Fruit fly (Drosophila melanogaster) whole organism, embryonic: Measurements from ENCODE around the gene Alp9.
A peak's percentile ranks its signal among the peaks of the same experiment; 100 is the strongest.

Experiments
- Blimp-1 ChIP-seq: fragments of 200-800 bp; sonication (Bioruptor generic); optimal IDR thresholded peaks from 3 replicates; lab custom pipeline; 2018; ENCODE audit warnings: missing biosample characterization, missing genetic modification characterization, mild to moderate bottlenecking, moderate library complexity, missing genetic modification reagents
- BtbVII ChIP-seq: fragments of 200-800 bp; sonication (Bioruptor generic); optimal IDR thresholded peaks from 3 replicates; lab custom pipeline; 2017; ENCODE audit warnings: missing biosample characterization, mild to moderate bottlenecking, missing genetic modification characterization
- CG11456 ChIP-seq: fragments of 200-800 bp; sonication (Bioruptor generic); IDR thresholded peaks from 3 replicates; pipeline ENCODE4 v1.3.6; 2022; ENCODE audit warnings: missing biosample characterization, missing genetic modification characterization
- CG12769 ChIP-seq: fragments of 200-800 bp; sonication (Bioruptor generic); optimal IDR thresholded peaks from 2 replicates; lab custom pipeline; 2019; ENCODE audit warnings: missing biosample characterization, mild to moderate bottlenecking, missing genetic modification characterization, moderate library complexity
- CG13123 ChIP-seq: fragments of 200-800 bp; sonication (Bioruptor generic); optimal IDR thresholded peaks from 2 replicates; lab custom pipeline; 2016; ENCODE audit warnings: missing biosample characterization, missing genetic modification characterization
- CG13894 ChIP-seq: fragments of 200-800 bp; sonication (Bioruptor generic); optimal IDR thresholded peaks from 3 replicates; lab custom pipeline; 2018; ENCODE audit warnings: missing biosample characterization, mild to moderate bottlenecking, missing genetic modification characterization, moderate library complexity
- CG14050 ChIP-seq: fragments of 200-800 bp; sonication (Bioruptor generic); IDR thresholded peaks from 3 replicates; pipeline ENCODE4 v1.3.6; 2022; ENCODE audit warnings: missing biosample characterization, missing genetic modification characterization
- CG15269 ChIP-seq: fragments of 200-800 bp; sonication (Bioruptor generic); optimal IDR thresholded peaks from 2 replicates; lab custom pipeline; 2018; ENCODE audit warnings: missing biosample characterization, mild to moderate bottlenecking, missing genetic modification characterization, moderate library complexity
- CG1529 ChIP-seq: fragments of 200-800 bp; sonication (Bioruptor generic); optimal IDR thresholded peaks from 3 replicates; lab custom pipeline; 2018; ENCODE audit warnings: missing biosample characterization, missing genetic modification characterization
- CG17802 ChIP-seq: fragments of 200-800 bp; sonication (Bioruptor generic); optimal IDR thresholded peaks from 2 replicates; lab custom pipeline; 2018; ENCODE audit warnings: missing biosample characterization, mild to moderate bottlenecking, missing genetic modification characterization, moderate library complexity
- CG33557 ChIP-seq: fragments of 200-800 bp; sonication (Bioruptor generic); optimal IDR thresholded peaks from 2 replicates; lab custom pipeline; 2019; ENCODE audit warnings: missing biosample characterization, mild to moderate bottlenecking, missing genetic modification characterization, moderate library complexity
- CG4282 ChIP-seq: fragments of 200-800 bp; sonication (Bioruptor generic); optimal IDR thresholded peaks from 2 replicates; lab custom pipeline; 2016; ENCODE audit warnings: missing biosample characterization, missing genetic modification characterization
- CG5953 ChIP-seq: fragments of 200-800 bp; sonication (Bioruptor generic); IDR thresholded peaks from 2 replicates; pipeline ENCODE4 v1.3.6; 2022; ENCODE audit warnings: missing biosample characterization, missing genetic modification characterization
- CG7372 ChIP-seq: fragments of 200-800 bp; sonication (Bioruptor generic); IDR thresholded peaks from 2 replicates; pipeline ENCODE4 v1.3.6; 2022; ENCODE audit warnings: missing biosample characterization, missing genetic modification characterization
- CG7987 ChIP-seq: fragments of 200-800 bp; sonication (Bioruptor generic); optimal IDR thresholded peaks from 2 replicates; lab custom pipeline; 2018; ENCODE audit warnings: missing biosample characterization, mild to moderate bottlenecking, missing genetic modification characterization, moderate library complexity
- CG9876 ChIP-seq: fragments of 200-800 bp; sonication (Bioruptor generic); optimal IDR thresholded peaks from 2 replicates; lab custom pipeline; 2016; ENCODE audit warnings: missing biosample characterization, missing genetic modification characterization
- CrebB ChIP-seq: fragments of 200-800 bp; sonication (Bioruptor generic); optimal IDR thresholded peaks from 3 replicates; lab custom pipeline; 2018; ENCODE audit warnings: missing biosample characterization, mild to moderate bottlenecking, missing genetic modification characterization
- Ets65A ChIP-seq: fragments of 200-800 bp; sonication (Bioruptor generic); peaks from one replicate; lab custom pipeline; 2016; ENCODE audit warnings: missing biosample characterization, missing genetic modification characterization
- H15 ChIP-seq: fragments of 200-800 bp; sonication (Bioruptor generic); IDR thresholded peaks from 3 replicates; pipeline ENCODE4 v1.3.6; 2022; ENCODE audit warnings: missing biosample characterization, missing genetic modification characterization
- Hmr ChIP-seq: fragments of 200-800 bp; sonication (Bioruptor generic); optimal IDR thresholded peaks from 3 replicates; lab custom pipeline; 2017; ENCODE audit warnings: mild to moderate bottlenecking, missing biosample characterization, missing genetic modification reagents, missing genetic modification characterization
- Med ChIP-seq: fragments of 200-800 bp; sonication (Bioruptor generic); peaks from one replicate; lab custom pipeline; 2016; ENCODE audit warnings: missing biosample characterization, missing genetic modification characterization, mild to moderate bottlenecking, inconsistent platforms, moderate library complexity
- NC2α ChIP-seq: fragments of 200-800 bp; sonication (Bioruptor generic); optimal IDR thresholded peaks from 2 replicates; lab custom pipeline; 2016; ENCODE audit warnings: missing biosample characterization, missing genetic modification characterization
- Nf-YB ChIP-seq: fragments of 200-800 bp; sonication (Bioruptor generic); optimal IDR thresholded peaks from 3 replicates; lab custom pipeline; 2019; ENCODE audit warnings: missing biosample characterization, mild to moderate bottlenecking, missing genetic modification characterization, moderate library complexity
- Nf-YC ChIP-seq: fragments of 200-800 bp; optimal IDR thresholded peaks from 3 replicates; lab custom pipeline; 2019; ENCODE audit warnings: missing biosample characterization, mild to moderate bottlenecking, missing genetic modification characterization, moderate library complexity
- Pdp1 ChIP-seq, 2 experiments: fragments of 200-800 bp; sonication (Bioruptor generic); optimal IDR thresholded peaks; 3 replicates each; lab custom pipeline; 2016; ENCODE audit warnings: missing biosample characterization in 2 of 2, missing genetic modification characterization in 2 of 2, mild to moderate bottlenecking in 1 of 2, moderate library complexity in 1 of 2
- TFAM ChIP-seq: fragments of 200-800 bp; sonication (Bioruptor generic); optimal IDR thresholded peaks from 2 replicates; lab custom pipeline; 2017; ENCODE audit warnings: missing biosample characterization, missing genetic modification characterization, inconsistent platforms
- Trl ChIP-seq, 3 experiments: fragments of >200 bp in 2 of 3; fragments of 200-800 bp in 1 of 3; sonication (Bioruptor generic) in 1 of 3; optimal IDR thresholded peaks; 2 replicates in 1 of 3; 3 replicates in 2 of 3; lab custom pipeline; 2016 to 2017; ENCODE audit warnings: missing biosample characterization in 1 of 3, missing genetic modification characterization in 1 of 3
- ab ChIP-seq: fragments of 200-800 bp; sonication (Bioruptor generic); optimal IDR thresholded peaks from 2 replicates; lab custom pipeline; 2016; ENCODE audit warnings: missing biosample characterization, missing genetic modification characterization
- abd-A ChIP-seq: fragments of 200-800 bp; sonication (Bioruptor generic); optimal IDR thresholded peaks from 3 replicates; lab custom pipeline; 2019; ENCODE audit warnings: missing biosample characterization, mild to moderate bottlenecking, missing genetic modification characterization, moderate library complexity
- chif ChIP-seq, 2 experiments: fragments of 200-800 bp; sonication (Bioruptor generic); optimal IDR thresholded peaks; 3 replicates each; lab custom pipeline; 2016; ENCODE audit warnings: missing biosample characterization in 2 of 2, missing genetic modification characterization in 2 of 2
- chinmo ChIP-seq: fragments of 200-800 bp; sonication (Bioruptor generic); IDR thresholded peaks from 4 replicates; pipeline ENCODE4 v1.3.6; 2022; ENCODE audit warnings: missing biosample characterization, missing genetic modification characterization; ENCODE audit not compliant: partially characterized antibody
- cwo ChIP-seq: fragments of 200-800 bp; sonication (Bioruptor generic); optimal IDR thresholded peaks from 3 replicates; lab custom pipeline; 2017; ENCODE audit warnings: missing biosample characterization, missing genetic modification characterization, mild to moderate bottlenecking, moderate library complexity, missing genetic modification reagents
- ewg ChIP-seq: fragments of 200-800 bp; sonication (Bioruptor generic); optimal IDR thresholded peaks from 3 replicates; lab custom pipeline; 2017; ENCODE audit warnings: mild to moderate bottlenecking, missing biosample characterization, missing genetic modification reagents, missing genetic modification characterization
- exex ChIP-seq: fragments of 200-800 bp; sonication (Bioruptor generic); optimal IDR thresholded peaks from 4 replicates; lab custom pipeline; 2018; ENCODE audit warnings: missing biosample characterization, mild to moderate bottlenecking, missing genetic modification characterization, moderate library complexity
- grn ChIP-seq: fragments of 200-800 bp; sonication (Bioruptor generic); optimal IDR thresholded peaks from 3 replicates; lab custom pipeline; 2017; ENCODE audit warnings: missing biosample characterization, missing genetic modification characterization
- gsb ChIP-seq: fragments of 200-800 bp; sonication (Bioruptor generic); IDR thresholded peaks from 2 replicates; pipeline ENCODE4 v1.3.6; 2022; ENCODE audit warnings: missing biosample characterization, missing genetic modification characterization
- her ChIP-seq: fragments of 200-800 bp; sonication (Bioruptor generic); optimal IDR thresholded peaks from 2 replicates; lab custom pipeline; 2016; ENCODE audit warnings: missing biosample characterization, missing genetic modification characterization
- jumu ChIP-seq: fragments of 200-800 bp; sonication (Bioruptor generic); optimal IDR thresholded peaks from 3 replicates; lab custom pipeline; 2016; ENCODE audit warnings: missing biosample characterization, missing genetic modification characterization
- ken ChIP-seq: fragments of 200-800 bp; sonication (Bioruptor generic); IDR thresholded peaks from 3 replicates; pipeline ENCODE4 v1.3.6; 2022; ENCODE audit warnings: missing biosample characterization, missing genetic modification characterization
- lov ChIP-seq, 2 experiments: fragments of 200-800 bp in 1 of 2; fragments of >200 bp in 1 of 2; sonication (Bioruptor generic) in 1 of 2; IDR thresholded peaks in 1 of 2; optimal IDR thresholded peaks in 1 of 2; 2 replicates in 1 of 2; 3 replicates in 1 of 2; pipeline versions ENCODE4 v1.3.6 to Lab custom; 2017 to 2022; ENCODE audit warnings: missing biosample characterization in 1 of 2, missing genetic modification characterization in 1 of 2
- nom ChIP-seq: fragments of 200-800 bp; sonication (Bioruptor generic); optimal IDR thresholded peaks from 2 replicates; lab custom pipeline; 2017; ENCODE audit warnings: missing biosample characterization, missing genetic modification characterization, mild to moderate bottlenecking, moderate library complexity, missing genetic modification reagents
- sd ChIP-seq: fragments of 200-800 bp; sonication (Bioruptor generic); optimal IDR thresholded peaks from 3 replicates; lab custom pipeline; 2018; ENCODE audit warnings: missing biosample characterization, mild to moderate bottlenecking, missing genetic modification characterization, moderate library complexity
- stc ChIP-seq: fragments of 200-800 bp; sonication (Bioruptor generic); IDR thresholded peaks from 2 replicates; pipeline ENCODE4 v1.3.6; 2022; ENCODE audit warnings: missing biosample characterization, missing genetic modification characterization
- vvl ChIP-seq: fragments of 200-800 bp; sonication (Bioruptor generic); IDR thresholded peaks from 2 replicates; pipeline ENCODE4 v1.3.6; 2022; ENCODE audit warnings: missing biosample characterization, missing genetic modification characterization
- wor ChIP-seq: fragments of 200-800 bp; sonication (Bioruptor generic); IDR thresholded peaks from 2 replicates; pipeline ENCODE4 v1.3.6; 2022; ENCODE audit warnings: missing biosample characterization, missing genetic modification characterization

Alp9 gene

DNA sequence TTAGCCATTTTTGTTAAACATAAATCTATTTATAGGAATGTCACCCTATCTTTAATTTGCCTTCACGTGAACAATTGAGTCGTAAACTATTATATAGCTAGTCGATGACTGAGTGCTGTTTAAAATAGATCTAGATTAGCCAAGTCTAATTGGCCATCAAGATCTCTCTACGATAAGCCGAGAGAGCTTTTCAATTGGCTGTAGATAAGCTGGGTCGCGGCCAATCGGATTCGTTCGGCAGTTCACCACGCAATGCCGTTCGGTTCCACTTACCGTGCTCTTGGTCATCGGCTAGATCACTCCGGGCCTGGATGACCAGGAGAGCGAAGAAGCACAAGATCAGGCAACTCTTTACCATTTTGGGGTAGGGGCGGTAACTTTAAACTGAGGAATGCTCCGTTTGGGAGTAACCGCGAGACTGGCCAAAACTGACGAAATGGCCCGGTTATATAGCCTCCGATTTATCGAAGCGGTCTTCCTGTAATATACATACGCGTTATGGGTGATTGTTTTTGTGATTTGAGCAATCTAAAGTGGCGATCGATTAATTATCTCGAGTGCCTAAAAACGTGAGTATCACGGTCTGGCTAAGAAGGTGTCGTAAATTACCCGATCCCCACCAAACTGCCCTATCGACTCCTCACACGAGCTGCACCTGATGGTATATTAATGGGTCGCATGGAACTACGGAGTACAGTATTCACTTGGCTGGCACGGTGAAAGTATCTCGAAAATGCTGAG is at the start of gene Alp9, which contains the start of gene Alp10:
Gene Alp9, plus strand, starts transcription at position 690 of the 741 bp plus-strand sequence.
Gene Alp10, minus strand, starts transcription at position 420 of the 741 bp plus-strand sequence.
- TF ChIP-seq Nf-YC (tag; lab: Kevin White, UChicago) (peak; percentile 87), grn (GFP tag; lab: Kevin White, UChicago) (peak; percentile 51), cwo (GFP tag; lab: Kevin White, UChicago) (peak; percentile 77), lov (optimal IDR thresholded peaks at IDR 0.05; lab: Kevin White, UChicago) (no peak), lov (GFP tag; IDR thresholded peaks at IDR 0.05; lab: Robert Waterston, UW) (no peak), BtbVII (no peak), exex (peak; percentile 58), CG11456 (GFP tag; lab: Robert Waterston, UW) (0 out of 3 replicates have a peak, but pooled peaks have one; percentile 44), gsb (GFP tag; lab: Robert Waterston, UW) (no peak), Nf-YB (GFP tag; lab: Kevin White, UChicago) (peak; percentile 91)

DNA sequence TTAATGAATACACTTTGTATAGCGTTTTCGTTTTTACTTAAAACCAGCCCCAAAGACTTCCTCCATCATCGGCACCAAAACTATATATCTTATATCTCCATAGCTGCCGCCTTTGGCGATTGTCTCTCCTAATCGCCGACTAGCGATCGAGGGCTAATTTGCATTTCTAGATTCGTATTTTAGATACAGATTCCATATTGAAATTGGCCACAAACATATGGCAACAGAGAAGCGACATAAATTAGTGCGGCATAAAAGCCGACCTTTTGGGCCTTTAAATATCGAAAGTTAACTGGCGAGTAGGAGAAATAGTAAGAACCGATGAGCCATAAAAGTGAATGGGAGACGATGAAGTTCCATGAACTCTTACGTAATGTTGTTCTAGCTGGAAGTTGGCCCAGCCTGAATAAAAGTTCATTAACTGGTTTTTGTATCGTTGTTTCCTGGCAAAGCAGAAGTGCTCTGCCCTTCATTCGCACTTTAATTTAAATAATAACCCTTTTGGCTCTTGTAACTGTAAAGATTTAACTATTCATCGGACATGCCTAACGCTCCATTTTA is 46.7 kb upstream of the Alp9 start:
- TF ChIP-seq CG4282 (no peak), CG12769 (tag; lab: Kevin White, UChicago) (peak; percentile 34), chinmo (GFP tag; lab: Robert Waterston, UW) (0 out of 4 replicates have a peak, but pooled peaks have one; percentile 22), CG1529 (GFP tag; lab: Kevin White, UChicago) (no peak), grn (GFP tag; lab: Kevin White, UChicago) (peak; percentile 68), her (no peak), Pdp1 (GFP tag; optimal IDR thresholded peaks at IDR 0.05; lab: Kevin White, UChicago) (peak in 1 of 2 experiments; percentile 67), CG33557 (no peak), CG15269 (tag; lab: Kevin White, UChicago) (peak; percentile 31), Med (peak; percentile 30), Blimp-1 (peak; percentile 93), CG9876 (GFP tag; lab: Kevin White, UChicago) (no peak), Hmr (GFP tag; lab: Kevin White, UChicago) (no peak), CG13123 (no peak), ab (no peak), H15 (GFP tag; lab: Robert Waterston, UW) (no peak), CG14050 (no peak), Ets65A (GFP tag; lab: Kevin White, UChicago) (peak; percentile 47), wor (no peak), chif (GFP tag; optimal IDR thresholded peaks at IDR 0.05; lab: Kevin White, UChicago) (no peak), ken (GFP tag; lab: Robert Waterston, UW) (no peak), CG13894 (tag; lab: Kevin White, UChicago) (peak; percentile 91), jumu (GFP tag; lab: Kevin White, UChicago) (no peak), TFAM (GFP tag; lab: Kevin White, UChicago) (no peak), abd-A (tag; lab: Kevin White, UChicago) (peak; percentile 50), Nf-YB (GFP tag; lab: Kevin White, UChicago) (no peak)

dm6 chr3L:5551087-5551486 is 44.3 kb upstream of the Alp9 start, which contains the start of gene frm:
Gene frm, minus strand, starts transcription at chr3L:5551159.
- TF ChIP-seq nom (GFP tag; lab: Kevin White, UChicago) (peak; percentile 92), sd (tag; lab: Kevin White, UChicago) (peak; percentile 76), vvl (0 out of 2 replicates have a peak, but pooled peaks have one; percentile 31), CG17802 (no peak), Med (peak; percentile 44), NC2α (GFP tag; lab: Kevin White, UChicago) (no peak), CG13894 (tag; lab: Kevin White, UChicago) (peak; percentile 19), CrebB (no peak), stc (no peak), CG5953 (GFP tag; lab: Robert Waterston, UW) (no peak), ewg (no peak), CG7372 (GFP tag; lab: Robert Waterston, UW) (0 out of 2 replicates have a peak, but pooled peaks have one; percentile 18), chinmo (GFP tag; lab: Robert Waterston, UW) (peak; percentile 82; the same call in 3 of the 4 replicates), abd-A (tag; lab: Kevin White, UChicago) (peak; percentile 68), Trl (optimal IDR thresholded peaks at IDR 0.05; lab: Kevin White, UChicago) (peak in 1 of 2 experiments; percentile 38), Trl (GFP tag; optimal IDR thresholded peaks at IDR 0.05; lab: Kevin White, UChicago) (no peak), CG7987 (GFP tag; lab: Kevin White, UChicago) (no peak)
